Worm (Caenorhabditis elegans) whole organism, early embryonic: ENCODE data around the gene duo-1.

Source experiments
- B0310.2 ChIP-seq: sonication (generic microtip); optimal IDR thresholded peaks from 2 replicates; lab custom pipeline; 2016; ENCODE audit warnings: mild to moderate bottlenecking, missing genetic modification characterization, missing compliant biosample characterization
- F13C5.2 ChIP-seq: sonication (generic microtip); optimal IDR thresholded peaks from 2 replicates; lab custom pipeline; 2017; ENCODE audit warnings: mild to moderate bottlenecking, missing genetic modification characterization, inconsistent platforms, missing compliant biosample characterization
- aly-1 ChIP-seq: sonication (generic microtip); optimal IDR thresholded peaks from 2 replicates; lab custom pipeline; 2016; ENCODE audit warnings: missing genetic modification characterization, missing compliant biosample characterization
- ama-1 ChIP-seq: fragments of 150-350 bp; optimal IDR thresholded peaks from 2 replicates; lab custom pipeline; 2014
- ceh-13 ChIP-seq: fragments of 200-800 bp; sonication (Bioruptor generic); optimal IDR thresholded peaks from 2 replicates; lab custom pipeline; 2018; ENCODE audit warnings: mild to moderate bottlenecking, missing genetic modification characterization, missing compliant biosample characterization
- ceh-36 ChIP-seq: sonication (generic microtip); optimal IDR thresholded peaks from 2 replicates; lab custom pipeline; 2016; ENCODE audit warnings: missing genetic modification characterization, inconsistent platforms, missing compliant biosample characterization
- ets-7 ChIP-seq: sonication (generic microtip); optimal IDR thresholded peaks from 2 replicates; lab custom pipeline; 2016; ENCODE audit warnings: missing genotype, missing genetic modification characterization, missing compliant biosample characterization
- flt-1 ChIP-seq: fragments of 200-800 bp; sonication (Bioruptor generic); IDR thresholded peaks from 2 replicates; pipeline ENCODE4 v1.3.6; 2022; ENCODE audit warnings: missing genetic modification characterization, missing compliant biosample characterization
- hmbx-1 ChIP-seq: sonication (generic microtip); optimal IDR thresholded peaks from 2 replicates; lab custom pipeline; 2016; ENCODE audit warnings: mild to moderate bottlenecking, missing genetic modification characterization, missing compliant biosample characterization
- hmg-4 ChIP-seq: fragments of 200-800 bp; sonication (Bioruptor generic); optimal IDR thresholded peaks from 2 replicates; lab custom pipeline; 2018; ENCODE audit warnings: mild to moderate bottlenecking, missing genetic modification characterization, missing compliant biosample characterization
- hnd-1 ChIP-seq: sonication (generic microtip); optimal IDR thresholded peaks from 2 replicates; lab custom pipeline; 2016; ENCODE audit warnings: missing genetic modification characterization, missing compliant biosample characterization
- pes-1 ChIP-seq: fragments of 200-800 bp; sonication (Bioruptor generic); IDR thresholded peaks from 2 replicates; pipeline ENCODE4 v1.3.6; 2022; ENCODE audit warnings: missing genetic modification reagents, missing genetic modification characterization, missing compliant biosample characterization
- scrt-1 ChIP-seq: fragments of 200-800 bp; sonication (Bioruptor generic); IDR thresholded peaks from 2 replicates; pipeline ENCODE4 v1.3.6; 2022; ENCODE audit warnings: missing genetic modification characterization, missing compliant biosample characterization
- sea-1 ChIP-seq: fragments of 200-800 bp; sonication (Bioruptor generic); conservative IDR thresholded peaks from 2 replicates; pipeline ENCODE4 v1.3.6; 2022; ENCODE audit warnings: missing genetic modification characterization, missing compliant biosample characterization
- tbx-11 ChIP-seq: fragments of 200-800 bp; sonication (Bioruptor generic); IDR thresholded peaks from 2 replicates; pipeline ENCODE4 v1.3.6; 2022; ENCODE audit warnings: missing genetic modification characterization, missing compliant biosample characterization
- tbx-37 ChIP-seq: fragments of 200-800 bp; sonication (Bioruptor generic); conservative IDR thresholded peaks from 2 replicates; pipeline ENCODE4 v1.3.6; 2022; ENCODE audit warnings: missing genetic modification reagents, missing genetic modification characterization, missing compliant biosample characterization
- tra-4 ChIP-seq: sonication (generic microtip); optimal IDR thresholded peaks from 2 replicates; lab custom pipeline; 2017; ENCODE audit warnings: missing genetic modification characterization, missing compliant biosample characterization

duo-1 gene

ce11 chrV:11517789-11518188 lies 36.6 kb upstream of the duo-1 start, which contains the start of gene C55A6.4:
TSS of gene C55A6.4 (minus strand) at chrV:11517889.
- no peak for TF ChIP-seq F13C5.2 (tag; lab: Kevin White, UChicago)
- TF ChIP-seq hnd-1 (tag; lab: Kevin White, UChicago) = no peak
- TF ChIP-seq aly-1 (tag; lab: Kevin White, UChicago) = no peak
- no peak for TF ChIP-seq flt-1 (GFP tag; lab: Robert Waterston, UW)
- TF ChIP-seq tbx-11 (GFP tag; lab: Robert Waterston, UW) = no peak
- TF ChIP-seq B0310.2 (tag; lab: Kevin White, UChicago) = no peak
- no peak for TF ChIP-seq ceh-13 (GFP tag; lab: Kevin White, UChicago)
- no peak for TF ChIP-seq sea-1 (GFP tag; lab: Robert Waterston, UW)
- TF ChIP-seq ets-7 (tag; lab: Kevin White, UChicago) = no peak

- TF ChIP-seq ets-7 (tag; lab: Kevin White, UChicago) = no peak
- no peak for TF ChIP-seq flt-1 (GFP tag; lab: Robert Waterston, UW)
- no peak for TF ChIP-seq aly-1 (tag; lab: Kevin White, UChicago)
- no peak for TF ChIP-seq hnd-1 (tag; lab: Kevin White, UChicago)
- no peak for TF ChIP-seq tbx-37 (GFP tag; lab: Robert Waterston, UW)
- no peak for TF ChIP-seq hmbx-1
These were observed 34.2 kb upstream of the duo-1 start, which contains the start of the genes C55A6.11 and C55A6.7 for ce11 chrV:11520215-11520614. TSS of gene C55A6.11 (plus strand) at chrV:11520515. TSS of gene C55A6.7 (minus strand) at chrV:11520530.

ce11 chrV:11521448-11521847 lies 33.0 kb upstream of the duo-1 start, which contains the start of gene pafo-1:
TSS of gene pafo-1 (plus strand) at chrV:11521703.
- TF ChIP-seq aly-1 (tag; lab: Kevin White, UChicago) = no peak
- TF ChIP-seq hmg-4 (GFP tag; lab: Kevin White, UChicago) = peak; percentile 27
- no peak for TF ChIP-seq ets-7 (tag; lab: Kevin White, UChicago)
- no peak for TF ChIP-seq hnd-1 (tag; lab: Kevin White, UChicago)
- no peak for TF ChIP-seq ama-1 (lab: Kevin White, UChicago)
- no peak for TF ChIP-seq pes-1 (GFP tag; lab: Robert Waterston, UW)
- TF ChIP-seq flt-1 (GFP tag; lab: Robert Waterston, UW) = 0 out of 2 replicates have a peak, but pooled peaks have one; percentile 23
- no peak for TF ChIP-seq ceh-13 (GFP tag; lab: Kevin White, UChicago)
- TF ChIP-seq scrt-1 (GFP tag; lab: Robert Waterston, UW) = no peak
- TF ChIP-seq ceh-36 (tag; lab: Kevin White, UChicago) = peak; percentile 40
- TF ChIP-seq B0310.2 (tag; lab: Kevin White, UChicago) = no peak
- TF ChIP-seq tbx-37 (GFP tag; lab: Robert Waterston, UW) = peak; percentile 61
- TF ChIP-seq tbx-11 (GFP tag; lab: Robert Waterston, UW) = no peak
- no peak for TF ChIP-seq hmbx-1
- TF ChIP-seq sea-1 (GFP tag; lab: Robert Waterston, UW) = 0 out of 2 replicates have a peak, but pooled peaks have one; percentile 23
- no peak for TF ChIP-seq tra-4 (tag; lab: Kevin White, UChicago)
- TF ChIP-seq F13C5.2 (tag; lab: Kevin White, UChicago) = peak; percentile 83

ce11 chrV:11525338-11525737 lies 29.1 kb upstream of the duo-1 start:
- TF ChIP-seq ets-7 (tag; lab: Kevin White, UChicago) (no peak), ceh-13 (GFP tag; lab: Kevin White, UChicago) (no peak), sea-1 (GFP tag; lab: Robert Waterston, UW) (no peak), ama-1 (lab: Kevin White, UChicago) (no peak), hmbx-1 (no peak), tra-4 (tag; lab: Kevin White, UChicago) (no peak), tbx-11 (GFP tag; lab: Robert Waterston, UW) (no peak), tbx-37 (GFP tag; lab: Robert Waterston, UW) (no peak), hmg-4 (GFP tag; lab: Kevin White, UChicago) (no peak), hnd-1 (tag; lab: Kevin White, UChicago) (no peak), B0310.2 (tag; lab: Kevin White, UChicago) (no peak), F13C5.2 (tag; lab: Kevin White, UChicago) (no peak), ceh-36 (tag; lab: Kevin White, UChicago) (no peak), scrt-1 (GFP tag; lab: Robert Waterston, UW) (no peak), aly-1 (tag; lab: Kevin White, UChicago) (no peak)

- TF ChIP-seq F13C5.2 (tag; lab: Kevin White, UChicago) = no peak
- no peak for TF ChIP-seq tbx-11 (GFP tag; lab: Robert Waterston, UW)
- TF ChIP-seq ceh-36 (tag; lab: Kevin White, UChicago) = no peak
- TF ChIP-seq ceh-13 (GFP tag; lab: Kevin White, UChicago) = no peak
- TF ChIP-seq hmbx-1 = no peak
- no peak for TF ChIP-seq tbx-37 (GFP tag; lab: Robert Waterston, UW)
- no peak for TF ChIP-seq flt-1 (GFP tag; lab: Robert Waterston, UW)
- TF ChIP-seq hnd-1 (tag; lab: Kevin White, UChicago) = no peak
These were observed 27.4 kb upstream of the duo-1 start for ce11 chrV:11526927-11527491.

ce11 chrV:11527531-11527930 lies 26.9 kb upstream of the duo-1 start, which contains the start of gene ccch-1:
TSS of gene ccch-1 (plus strand) at chrV:11527831.
- TF ChIP-seq B0310.2 (tag; lab: Kevin White, UChicago) (no peak), tbx-37 (GFP tag; lab: Robert Waterston, UW) (no peak), tbx-11 (GFP tag; lab: Robert Waterston, UW) (no peak), hmg-4 (GFP tag; lab: Kevin White, UChicago) (no peak), aly-1 (tag; lab: Kevin White, UChicago) (no peak), sea-1 (GFP tag; lab: Robert Waterston, UW) (no peak), flt-1 (GFP tag; lab: Robert Waterston, UW) (no peak), pes-1 (GFP tag; lab: Robert Waterston, UW) (no peak), ama-1 (lab: Kevin White, UChicago) (no peak), ets-7 (tag; lab: Kevin White, UChicago) (no peak)
